Fruit fly (Drosophila melanogaster) whole organism, embryonic: Measurements from ENCODE around the gene Mst85C.

ENCODE experiments used
- Abd-B ChIP-seq: fragments of 200-800 bp; sonication (Bioruptor generic); optimal IDR thresholded peaks from 2 replicates; lab custom pipeline; 2018; ENCODE audit warnings: missing biosample characterization, mild to moderate bottlenecking, missing genetic modification characterization, moderate library complexity
- Ada2b ChIP-seq: fragments of 200-800 bp; sonication (Bioruptor generic); IDR thresholded peaks from 2 replicates; pipeline ENCODE4 v1.3.6; 2022; ENCODE audit warnings: missing biosample characterization, missing genetic modification characterization
- Aef1 ChIP-seq: fragments of 200-800 bp; sonication (Bioruptor generic); IDR thresholded peaks from 3 replicates; pipeline ENCODE4 v1.3.6; 2022; ENCODE audit warnings: missing biosample characterization, missing genetic modification characterization
- CG10274 ChIP-seq: fragments of 200-800 bp; sonication (Bioruptor generic); optimal IDR thresholded peaks from 3 replicates; lab custom pipeline; 2017; ENCODE audit warnings: missing biosample characterization, mild to moderate bottlenecking, missing genetic modification characterization
- CG10366 ChIP-seq: fragments of 200-800 bp; sonication (Bioruptor generic); IDR thresholded peaks from 2 replicates; pipeline ENCODE4 v1.3.6; 2022; ENCODE audit warnings: missing biosample characterization, missing genetic modification characterization
- CG10654 ChIP-seq: fragments of 200-800 bp; sonication (Bioruptor generic); optimal IDR thresholded peaks from 2 replicates; lab custom pipeline; 2016; ENCODE audit warnings: missing biosample characterization, missing genetic modification characterization
- CG14860 ChIP-seq: fragments of 200-800 bp; sonication (Bioruptor generic); IDR thresholded peaks from 3 replicates; pipeline ENCODE4 v1.3.6; 2022; ENCODE audit warnings: missing biosample characterization, missing genetic modification characterization; ENCODE audit not compliant: partially characterized antibody
- CG16779 ChIP-seq: fragments of 200-800 bp; sonication (Bioruptor generic); IDR thresholded peaks from 2 replicates; pipeline ENCODE4 v1.3.6; 2022; ENCODE audit warnings: missing biosample characterization, missing genetic modification characterization
- CG17359 ChIP-seq: fragments of 200-800 bp; sonication (Bioruptor generic); optimal IDR thresholded peaks from 3 replicates; lab custom pipeline; 2018; ENCODE audit warnings: missing biosample characterization, mild to moderate bottlenecking, missing genetic modification characterization, moderate library complexity
- CG2120 ChIP-seq: fragments of 200-800 bp; sonication (Bioruptor generic); optimal IDR thresholded peaks from 3 replicates; lab custom pipeline; 2016; ENCODE audit warnings: missing biosample characterization, missing genetic modification characterization
- CG3281 ChIP-seq: fragments of 200-800 bp; sonication (Bioruptor generic); optimal IDR thresholded peaks from 3 replicates; lab custom pipeline; 2017; ENCODE audit warnings: missing biosample characterization, mild to moderate bottlenecking, missing genetic modification characterization
- CG4820 ChIP-seq: fragments of 200-800 bp; sonication (Bioruptor generic); optimal IDR thresholded peaks from 3 replicates; lab custom pipeline; 2016; ENCODE audit warnings: missing biosample characterization, missing genetic modification characterization
- CG6654 ChIP-seq: fragments of 200-800 bp; sonication (Bioruptor generic); optimal IDR thresholded peaks from 2 replicates; lab custom pipeline; 2017; ENCODE audit warnings: missing biosample characterization, mild to moderate bottlenecking, missing genetic modification characterization
- CG7271 ChIP-seq: fragments of 200-800 bp; sonication (Bioruptor generic); optimal IDR thresholded peaks from 2 replicates; lab custom pipeline; 2018; ENCODE audit warnings: missing biosample characterization, mild to moderate bottlenecking, missing genetic modification characterization, moderate library complexity
- CG8388 ChIP-seq: fragments of 200-800 bp; sonication (Bioruptor generic); optimal IDR thresholded peaks from 2 replicates; lab custom pipeline; 2019; ENCODE audit warnings: missing biosample characterization, mild to moderate bottlenecking, missing genetic modification characterization, moderate library complexity
- CG9609 ChIP-seq: fragments of 200-800 bp; sonication (Bioruptor generic); optimal IDR thresholded peaks from 3 replicates; lab custom pipeline; 2016; ENCODE audit warnings: missing biosample characterization, missing genetic modification characterization
- CG9932 ChIP-seq: fragments of 200-800 bp; sonication (Bioruptor generic); IDR thresholded peaks from 2 replicates; pipeline ENCODE4 v1.3.6; 2022; ENCODE audit warnings: missing biosample characterization, missing genetic modification characterization
- CTCF ChIP-seq: fragments of 200-800 bp; sonication (Bioruptor generic); optimal IDR thresholded peaks from 2 replicates; lab custom pipeline; 2017; ENCODE audit warnings: missing biosample characterization, mild to moderate bottlenecking, missing genetic modification characterization, moderate library complexity
- Dad ChIP-seq: fragments of 200-800 bp; sonication (Bioruptor generic); optimal IDR thresholded peaks from 3 replicates; lab custom pipeline; 2016; ENCODE audit warnings: missing biosample characterization, missing genetic modification characterization
- Dfd ChIP-seq, 2 experiments: fragments of >200 bp; optimal IDR thresholded peaks; 2 replicates each; lab custom pipeline; 2017; ENCODE audit warnings: missing biosample characterization in 2 of 2, missing genetic modification characterization in 2 of 2
- Ets65A ChIP-seq: fragments of 200-800 bp; sonication (Bioruptor generic); peaks from one replicate; lab custom pipeline; 2016; ENCODE audit warnings: missing biosample characterization, missing genetic modification characterization
- Gsc ChIP-seq: fragments of 200-800 bp; sonication (Bioruptor generic); IDR thresholded peaks from 2 replicates; pipeline ENCODE4 v1.3.6; 2022; ENCODE audit warnings: missing biosample characterization, missing genetic modification characterization
- HmgZ ChIP-seq: fragments of 200-800 bp; sonication (Bioruptor generic); optimal IDR thresholded peaks from 2 replicates; lab custom pipeline; 2018; ENCODE audit warnings: missing biosample characterization, mild to moderate bottlenecking, missing genetic modification characterization
- Jarid2 ChIP-seq: fragments of 200-800 bp; sonication (Bioruptor generic); optimal IDR thresholded peaks from 3 replicates; lab custom pipeline; 2017; ENCODE audit warnings: mild to moderate bottlenecking, missing biosample characterization, missing genetic modification reagents, missing genetic modification characterization
- Mad ChIP-seq: fragments of 200-800 bp; sonication (Bioruptor generic); optimal IDR thresholded peaks from 2 replicates; lab custom pipeline; 2016; ENCODE audit warnings: missing biosample characterization, missing genetic modification characterization
- Med ChIP-seq: fragments of 200-800 bp; sonication (Bioruptor generic); peaks from one replicate; lab custom pipeline; 2016; ENCODE audit warnings: missing biosample characterization, missing genetic modification characterization, mild to moderate bottlenecking, inconsistent platforms, moderate library complexity
- Myb ChIP-seq: fragments of 200-800 bp; sonication (Bioruptor generic); optimal IDR thresholded peaks from 2 replicates; lab custom pipeline; 2016; ENCODE audit warnings: missing biosample characterization, missing genetic modification characterization
- Nf-YA ChIP-seq: fragments of 200-800 bp; sonication (Bioruptor generic); IDR thresholded peaks from 2 replicates; pipeline ENCODE4 v1.3.6; 2022; ENCODE audit warnings: missing biosample characterization, missing genetic modification characterization
- Oli ChIP-seq: fragments of 200-800 bp; sonication (Bioruptor generic); optimal IDR thresholded peaks from 2 replicates; lab custom pipeline; 2018; ENCODE audit warnings: missing biosample characterization, mild to moderate bottlenecking, missing genetic modification characterization, moderate library complexity
- Sry-β ChIP-seq: fragments of 200-800 bp; sonication (Bioruptor generic); optimal IDR thresholded peaks from 2 replicates; lab custom pipeline; 2018; ENCODE audit warnings: missing biosample characterization, mild to moderate bottlenecking, missing genetic modification characterization, moderate library complexity
- Ssrp ChIP-seq: fragments of 200-800 bp; sonication (Bioruptor generic); optimal IDR thresholded peaks from 2 replicates; lab custom pipeline; 2018; ENCODE audit warnings: missing biosample characterization, mild to moderate bottlenecking, missing genetic modification characterization, moderate library complexity
- Trl ChIP-seq, 3 experiments: fragments of >200 bp in 2 of 3; fragments of 200-800 bp in 1 of 3; sonication (Bioruptor generic) in 1 of 3; optimal IDR thresholded peaks; 2 replicates in 1 of 3; 3 replicates in 2 of 3; lab custom pipeline; 2016 to 2017; ENCODE audit warnings: missing biosample characterization in 1 of 3, missing genetic modification characterization in 1 of 3
- Xrp1 ChIP-seq: fragments of 200-800 bp; sonication (Bioruptor generic); IDR thresholded peaks from 2 replicates; pipeline ENCODE4 v1.3.6; 2022; ENCODE audit warnings: missing biosample characterization, missing genetic modification characterization
- ara ChIP-seq: fragments of 200-800 bp; sonication (Bioruptor generic); IDR thresholded peaks from 2 replicates; pipeline ENCODE4 v1.3.6; 2022; ENCODE audit warnings: missing biosample characterization, missing genetic modification characterization
- ash1 ChIP-seq: fragments of 200-800 bp; sonication (Bioruptor generic); optimal IDR thresholded peaks from 2 replicates; lab custom pipeline; 2018; ENCODE audit warnings: missing biosample characterization, mild to moderate bottlenecking, missing genetic modification characterization
- crp ChIP-seq, 2 experiments: fragments of 200-800 bp; sonication (Bioruptor generic); optimal IDR thresholded peaks; 2 replicates in 1 of 2; 3 replicates in 1 of 2; lab custom pipeline; 2017; ENCODE audit warnings: missing biosample characterization in 2 of 2, missing genetic modification characterization in 2 of 2, mild to moderate bottlenecking in 1 of 2, moderate library complexity in 1 of 2
- da ChIP-seq: fragments of 200-800 bp; sonication (Bioruptor generic); optimal IDR thresholded peaks from 2 replicates; lab custom pipeline; 2016; ENCODE audit warnings: missing biosample characterization, missing genetic modification characterization
- dmrt11E ChIP-seq: fragments of 200-800 bp; sonication (Bioruptor generic); optimal IDR thresholded peaks from 3 replicates; lab custom pipeline; 2018; ENCODE audit warnings: missing biosample characterization, mild to moderate bottlenecking, missing genetic modification characterization, moderate library complexity
- gsb-n ChIP-seq: fragments of 200-800 bp; sonication (Bioruptor generic); optimal IDR thresholded peaks from 3 replicates; lab custom pipeline; 2018; ENCODE audit warnings: missing biosample characterization, mild to moderate bottlenecking, missing genetic modification characterization
- h ChIP-seq: fragments of >200 bp; optimal IDR thresholded peaks from 2 replicates; lab custom pipeline; 2017
- hkb ChIP-seq, 2 experiments: fragments of 200-800 bp in 1 of 2; fragments of >200 bp in 1 of 2; sonication (Bioruptor generic) in 1 of 2; IDR thresholded peaks in 1 of 2; optimal IDR thresholded peaks in 1 of 2; 2 replicates each; pipeline versions ENCODE4 v1.3.6 to Lab custom; 2017 to 2022; ENCODE audit warnings: missing biosample characterization in 1 of 2, missing genetic modification characterization in 1 of 2
- lola ChIP-seq, 3 experiments: fragments of >200 bp in 2 of 3; fragments of 200-800 bp in 1 of 3; sonication (Bioruptor generic) in 1 of 3; optimal IDR thresholded peaks; 2 replicates each; lab custom pipeline; 2017 to 2019; ENCODE audit warnings: missing biosample characterization in 3 of 3, missing genetic modification characterization in 3 of 3, mild to moderate bottlenecking in 1 of 3, moderate library complexity in 1 of 3
- nom ChIP-seq: fragments of 200-800 bp; sonication (Bioruptor generic); optimal IDR thresholded peaks from 2 replicates; lab custom pipeline; 2017; ENCODE audit warnings: missing biosample characterization, missing genetic modification characterization, mild to moderate bottlenecking, moderate library complexity, missing genetic modification reagents
- odd ChIP-seq: fragments of 200-800 bp; sonication (Bioruptor generic); optimal IDR thresholded peaks from 2 replicates; lab custom pipeline; 2017; ENCODE audit warnings: missing biosample characterization, mild to moderate bottlenecking, missing genetic modification characterization
- pho ChIP-seq: fragments of 200-800 bp; sonication (Bioruptor generic); optimal IDR thresholded peaks from 2 replicates; lab custom pipeline; 2016; ENCODE audit warnings: missing biosample characterization, missing genetic modification characterization
- sd ChIP-seq: fragments of 200-800 bp; sonication (Bioruptor generic); optimal IDR thresholded peaks from 3 replicates; lab custom pipeline; 2018; ENCODE audit warnings: missing biosample characterization, mild to moderate bottlenecking, missing genetic modification characterization, moderate library complexity
- seq ChIP-seq: fragments of 200-800 bp; sonication (Bioruptor generic); IDR thresholded peaks from 2 replicates; pipeline ENCODE4 v1.3.6; 2022; ENCODE audit warnings: missing biosample characterization, missing genetic modification characterization
- tio ChIP-seq: fragments of 200-800 bp; sonication (Bioruptor generic); optimal IDR thresholded peaks from 2 replicates; lab custom pipeline; 2017; ENCODE audit warnings: missing biosample characterization, missing genetic modification characterization, inconsistent platforms
- unpg ChIP-seq: fragments of 200-800 bp; sonication (Bioruptor generic); optimal IDR thresholded peaks from 3 replicates; lab custom pipeline; 2018; ENCODE audit warnings: missing biosample characterization, mild to moderate bottlenecking, missing genetic modification characterization, moderate library complexity
- vfl ChIP-seq: fragments of 200-800 bp; sonication (Bioruptor generic); optimal IDR thresholded peaks from 2 replicates; lab custom pipeline; 2016; ENCODE audit warnings: missing biosample characterization, missing genetic modification characterization

Mst85C gene

DNA sequence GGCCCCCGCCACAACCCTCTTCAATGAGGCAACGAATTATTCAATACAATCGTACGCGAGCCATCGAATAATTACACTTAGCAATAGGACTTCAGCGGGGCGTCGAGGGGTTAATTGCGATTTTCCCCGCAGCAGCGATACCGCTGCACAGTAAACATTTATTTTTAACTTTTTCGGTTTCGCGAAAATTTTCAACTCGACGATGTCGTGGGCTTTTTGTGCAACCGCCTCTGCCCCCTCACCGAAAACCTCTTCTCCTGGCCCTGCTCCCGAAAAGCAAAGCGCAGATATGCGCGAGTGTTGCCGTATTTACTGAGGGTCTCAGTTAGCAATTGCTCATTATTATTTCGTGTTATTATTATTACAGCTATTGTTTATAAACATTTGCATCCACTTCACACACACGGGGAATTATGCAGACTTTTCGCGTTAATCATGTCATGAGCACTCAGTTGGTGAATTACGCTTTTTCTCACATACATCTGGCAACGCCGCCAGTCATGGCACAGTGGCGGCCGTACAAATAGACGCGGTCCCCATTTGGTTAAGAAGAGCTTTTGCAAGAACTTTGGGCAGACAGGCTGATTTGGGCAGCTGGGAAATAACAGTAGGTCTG is 34.6 kb upstream of the Mst85C start (continued):
- TF ChIP-seq Ssrp (tag; lab: Kevin White, UChicago) (peak; percentile 3), tio (GFP tag; lab: Kevin White, UChicago) (no peak), crp (GFP tag; optimal IDR thresholded peaks at IDR 0.05; lab: Kevin White, UChicago) (peak in 1 of 2 experiments; percentile 46), CG6654 (GFP tag; lab: Kevin White, UChicago) (no peak), Med (peak; percentile 91), gsb-n (tag; lab: Kevin White, UChicago) (no peak), Dad (GFP tag; lab: Kevin White, UChicago) (peak; percentile 27), Oli (tag; lab: Kevin White, UChicago) (no peak), CG8388 (GFP tag; lab: Kevin White, UChicago) (no peak), Mad (peak; percentile 66), HmgZ (peak; percentile 76), Gsc (GFP tag; lab: Robert Waterston, UW) (no peak), vfl (peak; percentile 36), Dfd (GFP tag; optimal IDR thresholded peaks at IDR 0.05; lab: Kevin White, UChicago) (no peak), seq (no peak), CG7271 (tag; lab: Kevin White, UChicago) (no peak), CG16779 (no peak), lola (GFP tag; optimal IDR thresholded peaks at IDR 0.05; lab: Kevin White, UChicago) (peak in 1 of 3 experiments; percentile 32), unpg (GFP tag; lab: Kevin White, UChicago) (peak; percentile 43), CG2120 (GFP tag; lab: Kevin White, UChicago) (peak; percentile 73), CG9932 (GFP tag; lab: Robert Waterston, UW) (peak; percentile 58), nom (peak; percentile 38), Myb (GFP tag; lab: Kevin White, UChicago) (peak; percentile 55), Ada2b (0 out of 2 replicates have a peak, but pooled peaks have one; percentile 31), CG10366 (GFP tag; lab: Robert Waterston, UW) (no peak), ara (GFP tag; lab: Robert Waterston, UW) (no peak), CG10654 (GFP tag; lab: Kevin White, UChicago) (peak; percentile 10), dmrt11E (tag; lab: Kevin White, UChicago) (peak; percentile 33), CG10274 (GFP tag; lab: Kevin White, UChicago) (no peak), sd (peak; percentile 71), ash1 (GFP tag; lab: Kevin White, UChicago) (no peak), Aef1 (GFP tag; lab: Robert Waterston, UW) (no peak), CG3281 (GFP tag; lab: Kevin White, UChicago) (peak; percentile 57), CG9609 (GFP tag; lab: Kevin White, UChicago) (peak; percentile 72), Nf-YA (GFP tag; lab: Robert Waterston, UW) (no peak), h (lab: Kevin White, UChicago) (no peak), odd (GFP tag; lab: Kevin White, UChicago) (no peak), CTCF (peak; percentile 49), hkb (optimal IDR thresholded peaks at IDR 0.05; lab: Kevin White, UChicago) (peak; percentile 33), hkb (GFP tag; IDR thresholded peaks at IDR 0.05; lab: Robert Waterston, UW) (0 out of 2 replicates have a peak, but pooled peaks have one; percentile 12), CG17359 (peak; percentile 50), Xrp1 (GFP tag; lab: Robert Waterston, UW) (0 out of 2 replicates have a peak, but pooled peaks have one; percentile 42), Sry-β (GFP tag; lab: Kevin White, UChicago) (no peak), CG14860 (no peak), Abd-B (no peak), Trl (optimal IDR thresholded peaks at IDR 0.05; lab: Kevin White, UChicago) (peak in 1 of 2 experiments; percentile 38), Trl (GFP tag; optimal IDR thresholded peaks at IDR 0.05; lab: Kevin White, UChicago) (peak; percentile 67), pho (peak; percentile 63), Ets65A (peak; percentile 78), Jarid2 (GFP tag; lab: Kevin White, UChicago) (no peak), da (GFP tag; lab: Kevin White, UChicago) (no peak), CG4820 (GFP tag; lab: Kevin White, UChicago) (peak; percentile 3)
